Worm (Caenorhabditis elegans) whole organism, L4/young adult: ENCODE results near the gene srh-137.

Experiments
- W03F9.2 ChIP-seq: fragments of 150-350 bp; optimal IDR thresholded peaks from 2 replicates; lab custom pipeline; 2014; ENCODE audit warnings: missing biosample characterization, missing genetic modification characterization
- dao-5 ChIP-seq: sonication (generic microtip); optimal IDR thresholded peaks from 2 replicates; lab custom pipeline; 2016; ENCODE audit warnings: missing genotype, missing genetic modification characterization, moderate library complexity, missing compliant biosample characterization
- him-1 ChIP-seq: sonication (generic microtip); optimal IDR thresholded peaks from 2 replicates; lab custom pipeline; 2016; ENCODE audit warnings: missing genotype, missing genetic modification reagents, missing genetic modification characterization, missing compliant biosample characterization

ce11 chrV:16759937-16760336, 43.5 kb upstream of the srh-137 start:
- TF ChIP-seq W03F9.2 (no peak), dao-5 (tag; lab: Kevin White, UChicago) (no peak), him-1 (tag; lab: Kevin White, UChicago) (no peak)
